Fruit fly (Drosophila melanogaster) whole organism, prepupa: ENCODE data around the gene CG16700.

Experiments used
- CG31627 ChIP-seq: fragments of 200-800 bp; sonication (Bioruptor generic); optimal IDR thresholded peaks from 3 replicates; lab custom pipeline; 2016; ENCODE audit warnings: missing biosample characterization, missing genetic modification characterization
- CG7368 ChIP-seq: fragments of 200-800 bp; sonication (Bioruptor generic); optimal IDR thresholded peaks from 3 replicates; lab custom pipeline; 2016; ENCODE audit warnings: missing biosample characterization, missing genetic modification characterization
- Ets96B ChIP-seq: fragments of 200-800 bp; optimal IDR thresholded peaks from 2 replicates; lab custom pipeline; 2019; ENCODE audit warnings: missing biosample characterization, mild to moderate bottlenecking, missing genetic modification characterization, moderate library complexity
- Lpt ChIP-seq: fragments of 200-800 bp; sonication (Bioruptor generic); optimal IDR thresholded peaks from 3 replicates; lab custom pipeline; 2016; ENCODE audit warnings: missing biosample characterization, missing genetic modification characterization
- Sox14 ChIP-seq: fragments of 200-800 bp; sonication (Bioruptor generic); optimal IDR thresholded peaks from 3 replicates; lab custom pipeline; 2016; ENCODE audit warnings: missing biosample characterization, missing genetic modification characterization
- dac ChIP-seq: fragments of 200-800 bp; sonication (Bioruptor generic); optimal IDR thresholded peaks from 2 replicates; lab custom pipeline; 2017; ENCODE audit warnings: missing biosample characterization, mild to moderate bottlenecking, missing genetic modification characterization
- dsx ChIP-seq: fragments of 200-800 bp; optimal IDR thresholded peaks from 3 replicates; lab custom pipeline; 2019; ENCODE audit warnings: missing biosample characterization, mild to moderate bottlenecking, missing genetic modification characterization, moderate library complexity; ENCODE audit not compliant: poor library complexity, severe bottlenecking
- fd85E ChIP-seq: fragments of 200-800 bp; sonication (Bioruptor generic); optimal IDR thresholded peaks from 3 replicates; lab custom pipeline; 2016; ENCODE audit warnings: missing biosample characterization, missing genetic modification characterization
- topi ChIP-seq: fragments of 200-800 bp; sonication (Bioruptor generic); optimal IDR thresholded peaks from 3 replicates; lab custom pipeline; 2016; ENCODE audit warnings: missing biosample characterization, missing genetic modification characterization
- vri ChIP-seq: fragments of 200-800 bp; sonication (Bioruptor generic); optimal IDR thresholded peaks from 3 replicates; lab custom pipeline; 2016; ENCODE audit warnings: missing biosample characterization, mild to moderate bottlenecking, missing genetic modification characterization

dm6 chrX:17091062-17091904 is at the start of gene CG16700, which contains the start of gene CG4991:
- TF ChIP-seq CG31627 (peak; percentile 52), Lpt (peak; percentile 55), fd85E (GFP tag; lab: Kevin White, UChicago) (no peak), dac (GFP tag; lab: Kevin White, UChicago) (no peak), CG7368 (GFP tag; lab: Kevin White, UChicago) (peak; percentile 46), topi (GFP tag; lab: Kevin White, UChicago) (peak; percentile 70), Ets96B (peak; percentile 65), dsx (GFP tag; lab: Kevin White, UChicago) (peak; percentile 66), vri (GFP tag; lab: Kevin White, UChicago) (no peak), Sox14 (peak; percentile 42)
